Worm (Caenorhabditis elegans) whole organism, early embryonic: ENCODE results near the gene fbxc-48.
"Not testable (repeated sequence)": the region's sequence is repeated elsewhere in the genome, so short reads cannot be mapped to it uniquely, and the experiment has no call there.

ENCODE experiments used
- B0310.2 ChIP-seq: sonication (generic microtip); optimal IDR thresholded peaks from 2 replicates; lab custom pipeline; 2016; ENCODE audit warnings: mild to moderate bottlenecking, missing genetic modification characterization, missing compliant biosample characterization
- ama-1 ChIP-seq: fragments of 150-350 bp; optimal IDR thresholded peaks from 2 replicates; lab custom pipeline; 2014
- ceh-36 ChIP-seq: sonication (generic microtip); optimal IDR thresholded peaks from 2 replicates; lab custom pipeline; 2016; ENCODE audit warnings: missing genetic modification characterization, inconsistent platforms, missing compliant biosample characterization
- flt-1 ChIP-seq: fragments of 200-800 bp; sonication (Bioruptor generic); IDR thresholded peaks from 2 replicates; pipeline ENCODE4 v1.3.6; 2022; ENCODE audit warnings: missing genetic modification characterization, missing compliant biosample characterization
- hmbx-1 ChIP-seq: sonication (generic microtip); optimal IDR thresholded peaks from 2 replicates; lab custom pipeline; 2016; ENCODE audit warnings: mild to moderate bottlenecking, missing genetic modification characterization, missing compliant biosample characterization
- hnd-1 ChIP-seq: sonication (generic microtip); optimal IDR thresholded peaks from 2 replicates; lab custom pipeline; 2016; ENCODE audit warnings: missing genetic modification characterization, missing compliant biosample characterization
- pes-1 ChIP-seq: fragments of 200-800 bp; sonication (Bioruptor generic); IDR thresholded peaks from 2 replicates; pipeline ENCODE4 v1.3.6; 2022; ENCODE audit warnings: missing genetic modification reagents, missing genetic modification characterization, missing compliant biosample characterization
- tbx-11 ChIP-seq: fragments of 200-800 bp; sonication (Bioruptor generic); IDR thresholded peaks from 2 replicates; pipeline ENCODE4 v1.3.6; 2022; ENCODE audit warnings: missing genetic modification characterization, missing compliant biosample characterization

ce11 chrII:698453-698852, 42.3 kb downstream of the fbxc-48 start:
- TF ChIP-seq flt-1; ama-1; hmbx-1 (tag; lab: Kevin White, UChicago); B0310.2 (tag; lab: Kevin White, UChicago); ceh-36; hnd-1 (tag; lab: Kevin White, UChicago); pes-1 (GFP tag; lab: Robert Waterston, UW): not testable (repeated sequence)
- peak; percentile 56; the same call in 1 of the 2 replicates for TF ChIP-seq tbx-11 (GFP tag; lab: Robert Waterston, UW)
